Fruit fly (Drosophila melanogaster): Measurements from ENCODE around the gene CG10185.

Gene CG10185

dm6 chr3R:16067494-16067893, at the start of gene CG10185:
Gene CG10185 (minus strand): TSS chr3R:16067594.
- TF ChIP-seq h (optimal IDR thresholded peaks at IDR 0.05): no peak
- no peak for TF ChIP-seq insv (optimal IDR thresholded peaks at IDR 0.05)
- no peak for TF ChIP-seq Sin3A (optimal IDR thresholded peaks at IDR 0.05)
- no peak for TF ChIP-seq psq (optimal IDR thresholded peaks at IDR 0.05)
- no peak for TF ChIP-seq Myc (optimal IDR thresholded peaks at IDR 0.05)
- no peak for TF ChIP-seq ttk (optimal IDR thresholded peaks at IDR 0.05)

- TF ChIP-seq ttk (optimal IDR thresholded peaks at IDR 0.05) (no peak), h (optimal IDR thresholded peaks at IDR 0.05) (no peak), Sin3A (optimal IDR thresholded peaks at IDR 0.05) (no peak), psq (optimal IDR thresholded peaks at IDR 0.05) (no peak), insv (optimal IDR thresholded peaks at IDR 0.05) (no peak), Myc (optimal IDR thresholded peaks at IDR 0.05) (no peak)
These were observed 48.5 kb upstream of the CG10185 start, which contains the start of gene Sb for dm6 chr3R:16115861-16116260. Gene Sb (plus strand): TSS chr3R:16116161.

- TF ChIP-seq h (optimal IDR thresholded peaks at IDR 0.05) (no peak), psq (optimal IDR thresholded peaks at IDR 0.05) (no peak), Myc (optimal IDR thresholded peaks at IDR 0.05) (no peak), insv (optimal IDR thresholded peaks at IDR 0.05) (no peak), Sin3A (optimal IDR thresholded peaks at IDR 0.05) (no peak), ttk (optimal IDR thresholded peaks at IDR 0.05) (no peak)
These were observed 45.7 kb upstream of the CG10185 start for dm6 chr3R:16113124-16113523.

dm6 chr3R:16105813-16106480, 38.6 kb upstream of the CG10185 start:
- TF ChIP-seq h (optimal IDR thresholded peaks at IDR 0.05): no peak

dm6 chr3R:16099268-16100240, 32.2 kb upstream of the CG10185 start:
- no peak for TF ChIP-seq Myc (optimal IDR thresholded peaks at IDR 0.05)
- no peak for TF ChIP-seq ttk (optimal IDR thresholded peaks at IDR 0.05)
- no peak for TF ChIP-seq Sin3A (optimal IDR thresholded peaks at IDR 0.05)
- TF ChIP-seq psq (optimal IDR thresholded peaks at IDR 0.05): no peak
- TF ChIP-seq h (optimal IDR thresholded peaks at IDR 0.05): no peak
- no peak for TF ChIP-seq insv (optimal IDR thresholded peaks at IDR 0.05)

DNA sequence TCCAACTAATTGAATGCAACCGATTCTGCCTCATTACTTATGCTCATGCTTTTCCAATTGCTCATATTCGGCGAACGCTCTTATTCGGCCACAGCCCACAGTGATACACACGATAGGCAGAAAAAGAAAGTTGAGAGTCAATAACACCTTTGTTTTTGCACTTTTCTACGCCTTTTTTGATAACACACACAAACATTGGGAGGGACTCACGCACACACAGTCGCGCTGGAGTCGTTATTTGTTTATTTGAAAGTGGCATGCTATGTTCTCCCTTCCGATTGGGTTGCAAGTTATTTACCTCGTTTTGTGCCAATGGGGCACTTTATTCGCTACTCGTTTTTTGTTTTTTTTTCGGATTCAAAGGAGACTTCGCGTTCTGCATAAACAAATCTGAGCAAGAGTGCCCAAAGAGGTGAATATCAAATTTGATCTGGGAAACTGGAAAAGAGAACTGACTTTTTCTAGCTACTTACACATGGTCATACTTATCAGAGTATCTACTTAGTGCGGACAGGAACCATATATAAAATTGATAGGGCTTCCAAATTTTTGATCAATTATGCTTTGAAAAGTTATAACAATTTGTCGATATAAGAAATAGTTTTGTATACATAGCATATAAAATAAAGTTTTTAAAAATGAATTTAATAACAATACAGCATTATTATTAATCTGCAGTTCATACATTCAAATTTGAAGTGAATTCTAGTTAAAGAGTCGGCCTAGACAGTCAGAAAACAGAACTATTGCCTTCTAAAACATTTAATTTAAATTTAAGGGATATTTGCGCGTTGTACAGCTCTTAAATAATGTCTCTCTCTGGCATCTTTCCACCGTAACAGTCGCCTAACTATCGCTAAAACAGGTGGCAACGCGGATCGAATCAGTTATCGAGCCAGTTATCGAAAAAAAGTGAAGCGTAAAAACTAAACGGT, 31.2 kb upstream of the CG10185 start, which contains the start of the genes Mhcl and Akt:
Gene Mhcl, minus strand, starts transcription at position 429 of the 935 bp plus-strand sequence.
Gene Akt, plus strand, starts transcription at position 896 of the 935 bp plus-strand sequence.
- no peak for TF ChIP-seq Myc (optimal IDR thresholded peaks at IDR 0.05)
- TF ChIP-seq h (optimal IDR thresholded peaks at IDR 0.05): no peak
- TF ChIP-seq ttk (optimal IDR thresholded peaks at IDR 0.05): no peak
- TF ChIP-seq psq (optimal IDR thresholded peaks at IDR 0.05): no peak
- TF ChIP-seq insv (optimal IDR thresholded peaks at IDR 0.05): no peak
- no peak for TF ChIP-seq Sin3A (optimal IDR thresholded peaks at IDR 0.05)

dm6 chr3R:16097661-16098329, 30.4 kb upstream of the CG10185 start:
- TF ChIP-seq psq (optimal IDR thresholded peaks at IDR 0.05) (no peak), insv (optimal IDR thresholded peaks at IDR 0.05) (no peak), ttk (optimal IDR thresholded peaks at IDR 0.05) (no peak), Myc (optimal IDR thresholded peaks at IDR 0.05) (no peak), h (optimal IDR thresholded peaks at IDR 0.05) (no peak)

dm6 chr3R:16094918-16095317, 27.5 kb upstream of the CG10185 start:
- TF ChIP-seq insv (optimal IDR thresholded peaks at IDR 0.05) (no peak), Sin3A (optimal IDR thresholded peaks at IDR 0.05) (no peak), Myc (optimal IDR thresholded peaks at IDR 0.05) (no peak), ttk (optimal IDR thresholded peaks at IDR 0.05) (no peak), h (optimal IDR thresholded peaks at IDR 0.05) (no peak)

- no peak for TF ChIP-seq h (optimal IDR thresholded peaks at IDR 0.05)
- TF ChIP-seq ttk (optimal IDR thresholded peaks at IDR 0.05): no peak
- TF ChIP-seq insv (optimal IDR thresholded peaks at IDR 0.05): no peak
- no peak for TF ChIP-seq Myc (optimal IDR thresholded peaks at IDR 0.05)
- TF ChIP-seq psq (optimal IDR thresholded peaks at IDR 0.05): no peak
- no peak for TF ChIP-seq Sin3A (optimal IDR thresholded peaks at IDR 0.05)
These were observed 26.8 kb upstream of the CG10185 start for dm6 chr3R:16094011-16094729.

- no peak for TF ChIP-seq Myc (optimal IDR thresholded peaks at IDR 0.05)
- no peak for TF ChIP-seq ttk (optimal IDR thresholded peaks at IDR 0.05)
- TF ChIP-seq insv (optimal IDR thresholded peaks at IDR 0.05): no peak
- no peak for TF ChIP-seq h (optimal IDR thresholded peaks at IDR 0.05)
- TF ChIP-seq psq (optimal IDR thresholded peaks at IDR 0.05): no peak
- no peak for TF ChIP-seq Sin3A (optimal IDR thresholded peaks at IDR 0.05)
These were observed 24.7 kb upstream of the CG10185 start for dm6 chr3R:16091910-16092627.

Measured in Kc167 (cell line).